Worm (Caenorhabditis elegans) whole organism, L4/young adult: Measurements from ENCODE around the gene F57G8.7.

Source experiments
- dao-5 ChIP-seq: sonication (generic microtip); optimal IDR thresholded peaks from 2 replicates; lab custom pipeline; 2016; ENCODE audit warnings: missing genotype, missing genetic modification characterization, moderate library complexity, missing compliant biosample characterization
- him-1 ChIP-seq: sonication (generic microtip); optimal IDR thresholded peaks from 2 replicates; lab custom pipeline; 2016; ENCODE audit warnings: missing genotype, missing genetic modification reagents, missing genetic modification characterization, missing compliant biosample characterization

ce11 chrV:16297070-16297469 lies 31.9 kb upstream of the F57G8.7 start, which contains the start of gene srbc-83:
- TF ChIP-seq him-1 (tag; lab: Kevin White, UChicago) (no peak), dao-5 (tag; lab: Kevin White, UChicago) (no peak)
